Fruit fly (Drosophila melanogaster) whole organism, embryonic: Measurements from ENCODE around the gene CG9737.
A peak's percentile ranks its signal among the peaks of the same experiment; 100 is the strongest.

ENCODE experiments used
- Aef1 ChIP-seq: fragments of 200-800 bp; sonication (Bioruptor generic); IDR thresholded peaks from 3 replicates; pipeline ENCODE4 v1.3.6; 2022; ENCODE audit warnings: missing biosample characterization, missing genetic modification characterization
- Asciz ChIP-seq: fragments of 200-800 bp; sonication (Bioruptor generic); optimal IDR thresholded peaks from 2 replicates; lab custom pipeline; 2017; ENCODE audit warnings: missing biosample characterization, mild to moderate bottlenecking, missing genetic modification characterization, missing genetic modification reagents
- CG11093 ChIP-seq: fragments of 200-800 bp; sonication (Bioruptor generic); IDR thresholded peaks from 3 replicates; pipeline ENCODE4 v1.3.6; 2022; ENCODE audit warnings: missing biosample characterization, missing genetic modification characterization
- CG14710 ChIP-seq: fragments of 200-800 bp; sonication (Bioruptor generic); optimal IDR thresholded peaks from 3 replicates; lab custom pipeline; 2019; ENCODE audit warnings: missing biosample characterization, mild to moderate bottlenecking, missing genetic modification characterization, moderate library complexity
- CG1647 ChIP-seq: fragments of 200-800 bp; sonication (Bioruptor generic); optimal IDR thresholded peaks from 3 replicates; lab custom pipeline; 2016; ENCODE audit warnings: missing biosample characterization, missing genetic modification characterization
- CG16815 ChIP-seq: fragments of 200-800 bp; sonication (Bioruptor generic); optimal IDR thresholded peaks from 3 replicates; lab custom pipeline; 2017; ENCODE audit warnings: missing biosample characterization, mild to moderate bottlenecking, missing genetic modification characterization
- CG17328 ChIP-seq: fragments of 200-800 bp; sonication (Bioruptor generic); IDR thresholded peaks from 2 replicates; pipeline ENCODE4 v1.3.6; 2022; ENCODE audit warnings: missing biosample characterization, missing genetic modification characterization
- CG17802 ChIP-seq: fragments of 200-800 bp; sonication (Bioruptor generic); optimal IDR thresholded peaks from 2 replicates; lab custom pipeline; 2018; ENCODE audit warnings: missing biosample characterization, mild to moderate bottlenecking, missing genetic modification characterization, moderate library complexity
- CG18599 ChIP-seq: fragments of 200-800 bp; sonication (Bioruptor generic); optimal IDR thresholded peaks from 3 replicates; lab custom pipeline; 2017; ENCODE audit warnings: missing biosample characterization, missing genetic modification characterization, mild to moderate bottlenecking, moderate library complexity, missing genetic modification reagents
- CG2875 ChIP-seq: fragments of 200-800 bp; sonication (Bioruptor generic); optimal IDR thresholded peaks from 2 replicates; lab custom pipeline; 2017; ENCODE audit warnings: missing biosample characterization, mild to moderate bottlenecking, missing genetic modification characterization, missing genetic modification reagents
- CG3065 ChIP-seq: fragments of 200-800 bp; sonication (Bioruptor generic); optimal IDR thresholded peaks from 2 replicates; lab custom pipeline; 2016; ENCODE audit warnings: missing biosample characterization, missing genetic modification characterization
- CG31365 ChIP-seq: fragments of 200-800 bp; sonication (Bioruptor generic); optimal IDR thresholded peaks from 2 replicates; lab custom pipeline; 2018; ENCODE audit warnings: missing biosample characterization, mild to moderate bottlenecking, missing genetic modification characterization
- CG32772 ChIP-seq: fragments of 200-800 bp; sonication (Bioruptor generic); IDR thresholded peaks from 2 replicates; pipeline ENCODE4 v1.3.6; 2022; ENCODE audit warnings: missing biosample characterization, missing genetic modification characterization
- CG3726 ChIP-seq: fragments of 200-800 bp; sonication (Bioruptor generic); IDR thresholded peaks from 3 replicates; pipeline ENCODE4, ENCODE4 v1.3.6; 2022; ENCODE audit warnings: missing biosample characterization, missing genetic modification characterization
- CG3838 ChIP-seq: fragments of 200-800 bp; sonication (Bioruptor generic); optimal IDR thresholded peaks from 3 replicates; lab custom pipeline; 2016; ENCODE audit warnings: missing biosample characterization, missing genetic modification characterization
- CG5953 ChIP-seq: fragments of 200-800 bp; sonication (Bioruptor generic); IDR thresholded peaks from 2 replicates; pipeline ENCODE4 v1.3.6; 2022; ENCODE audit warnings: missing biosample characterization, missing genetic modification characterization
- CG6254 ChIP-seq: fragments of 200-800 bp; sonication (Bioruptor generic); optimal IDR thresholded peaks from 3 replicates; lab custom pipeline; 2017; ENCODE audit warnings: mild to moderate bottlenecking, missing biosample characterization, missing genetic modification reagents, missing genetic modification characterization
- CG6272 ChIP-seq: fragments of 200-800 bp; sonication (Bioruptor generic); IDR thresholded peaks from 2 replicates; pipeline ENCODE4 v1.3.6; 2022; ENCODE audit warnings: missing biosample characterization, missing genetic modification characterization
- CG7839 ChIP-seq: fragments of 200-800 bp; sonication (Bioruptor generic); optimal IDR thresholded peaks from 3 replicates; lab custom pipeline; 2018; ENCODE audit warnings: missing biosample characterization, mild to moderate bottlenecking, missing genetic modification characterization, moderate library complexity
- CG8765 ChIP-seq: fragments of 200-800 bp; sonication (Bioruptor generic); IDR thresholded peaks from 2 replicates; pipeline ENCODE4 v1.3.6; 2022; ENCODE audit warnings: missing biosample characterization, missing genetic modification characterization
- CG8924 ChIP-seq: fragments of 200-800 bp; optimal IDR thresholded peaks from 3 replicates; lab custom pipeline; 2019; ENCODE audit warnings: missing biosample characterization, mild to moderate bottlenecking, missing genetic modification characterization, moderate library complexity
- Deaf1 ChIP-seq: fragments of 200-800 bp; optimal IDR thresholded peaks from 3 replicates; lab custom pipeline; 2019; ENCODE audit warnings: missing biosample characterization, mild to moderate bottlenecking, missing genetic modification characterization, moderate library complexity
- Fer2 ChIP-seq: fragments of 200-800 bp; sonication (Bioruptor generic); optimal IDR thresholded peaks from 2 replicates; lab custom pipeline; 2018; ENCODE audit warnings: missing biosample characterization, mild to moderate bottlenecking, missing genetic modification characterization, moderate library complexity
- H15 ChIP-seq: fragments of 200-800 bp; sonication (Bioruptor generic); IDR thresholded peaks from 3 replicates; pipeline ENCODE4 v1.3.6; 2022; ENCODE audit warnings: missing biosample characterization, missing genetic modification characterization
- Hey ChIP-seq: fragments of 200-800 bp; sonication (Bioruptor generic); optimal IDR thresholded peaks from 3 replicates; lab custom pipeline; 2018; ENCODE audit warnings: missing biosample characterization, mild to moderate bottlenecking, missing genetic modification characterization
- Hmr ChIP-seq: fragments of 200-800 bp; sonication (Bioruptor generic); optimal IDR thresholded peaks from 3 replicates; lab custom pipeline; 2017; ENCODE audit warnings: mild to moderate bottlenecking, missing biosample characterization, missing genetic modification reagents, missing genetic modification characterization
- Jarid2 ChIP-seq: fragments of 200-800 bp; sonication (Bioruptor generic); optimal IDR thresholded peaks from 3 replicates; lab custom pipeline; 2017; ENCODE audit warnings: mild to moderate bottlenecking, missing biosample characterization, missing genetic modification reagents, missing genetic modification characterization
- Med ChIP-seq: fragments of 200-800 bp; sonication (Bioruptor generic); peaks from one replicate; lab custom pipeline; 2016; ENCODE audit warnings: missing biosample characterization, missing genetic modification characterization, mild to moderate bottlenecking, inconsistent platforms, moderate library complexity
- Oaz ChIP-seq: fragments of 200-800 bp; sonication (Bioruptor generic); IDR thresholded peaks from 2 replicates; pipeline ENCODE4 v1.3.6; 2022; ENCODE audit warnings: missing biosample characterization, missing genetic modification characterization
- Oli ChIP-seq: fragments of 200-800 bp; sonication (Bioruptor generic); optimal IDR thresholded peaks from 2 replicates; lab custom pipeline; 2018; ENCODE audit warnings: missing biosample characterization, mild to moderate bottlenecking, missing genetic modification characterization, moderate library complexity
- Optix ChIP-seq: fragments of 200-800 bp; sonication (Bioruptor generic); IDR thresholded peaks from 3 replicates; pipeline ENCODE4 v1.3.6; 2022; ENCODE audit warnings: missing biosample characterization, missing genetic modification characterization
- Pdp1 ChIP-seq, 2 experiments: fragments of 200-800 bp; sonication (Bioruptor generic); optimal IDR thresholded peaks; 3 replicates each; lab custom pipeline; 2016; ENCODE audit warnings: missing biosample characterization in 2 of 2, missing genetic modification characterization in 2 of 2, mild to moderate bottlenecking in 1 of 2, moderate library complexity in 1 of 2
- aop ChIP-seq: fragments of 200-800 bp; sonication (Bioruptor generic); IDR thresholded peaks from 2 replicates; pipeline ENCODE4 v1.3.6; 2022; ENCODE audit warnings: missing biosample characterization, missing genetic modification characterization
- ato ChIP-seq: fragments of 200-800 bp; sonication (Bioruptor generic); IDR thresholded peaks from 2 replicates; pipeline ENCODE4 v1.3.6; 2022; ENCODE audit warnings: missing biosample characterization, missing genetic modification characterization; ENCODE audit not compliant: partially characterized antibody
- bsh ChIP-seq, 2 experiments: fragments of 200-800 bp; sonication (Bioruptor generic); optimal IDR thresholded peaks; 2 replicates each; lab custom pipeline; 2017 to 2018; ENCODE audit warnings: mild to moderate bottlenecking in 2 of 2, missing biosample characterization in 2 of 2, missing genetic modification characterization in 2 of 2, moderate library complexity in 1 of 2
- corto ChIP-seq: fragments of 200-800 bp; sonication (Bioruptor generic); optimal IDR thresholded peaks from 2 replicates; lab custom pipeline; 2016; ENCODE audit warnings: missing biosample characterization, mild to moderate bottlenecking, missing genetic modification characterization, moderate library complexity
- crp ChIP-seq, 2 experiments: fragments of 200-800 bp; sonication (Bioruptor generic); optimal IDR thresholded peaks; 2 replicates in 1 of 2; 3 replicates in 1 of 2; lab custom pipeline; 2017; ENCODE audit warnings: missing biosample characterization in 2 of 2, missing genetic modification characterization in 2 of 2, mild to moderate bottlenecking in 1 of 2, moderate library complexity in 1 of 2
- fu2 ChIP-seq: fragments of 200-800 bp; sonication (Bioruptor generic); optimal IDR thresholded peaks from 2 replicates; lab custom pipeline; 2016; ENCODE audit warnings: missing biosample characterization, missing genetic modification characterization
- gsb ChIP-seq: fragments of 200-800 bp; sonication (Bioruptor generic); IDR thresholded peaks from 2 replicates; pipeline ENCODE4 v1.3.6; 2022; ENCODE audit warnings: missing biosample characterization, missing genetic modification characterization
- kni ChIP-seq: fragments of 200-800 bp; sonication (Bioruptor generic); optimal IDR thresholded peaks from 3 replicates; lab custom pipeline; 2017; ENCODE audit warnings: mild to moderate bottlenecking, missing biosample characterization, missing genetic modification reagents, missing genetic modification characterization
- lola ChIP-seq, 3 experiments: fragments of >200 bp in 2 of 3; fragments of 200-800 bp in 1 of 3; sonication (Bioruptor generic) in 1 of 3; optimal IDR thresholded peaks; 2 replicates each; lab custom pipeline; 2017 to 2019; ENCODE audit warnings: missing biosample characterization in 3 of 3, missing genetic modification characterization in 3 of 3, mild to moderate bottlenecking in 1 of 3, moderate library complexity in 1 of 3
- pnt ChIP-seq: fragments of 200-800 bp; sonication (Bioruptor generic); optimal IDR thresholded peaks from 3 replicates; lab custom pipeline; 2016; ENCODE audit warnings: missing biosample characterization, missing genetic modification characterization
- row ChIP-seq: fragments of 200-800 bp; sonication (Bioruptor generic); IDR thresholded peaks from 3 replicates; pipeline ENCODE4 v1.3.6; 2022; ENCODE audit warnings: missing biosample characterization, missing genetic modification characterization
- scrt ChIP-seq: fragments of 200-800 bp; sonication (Bioruptor generic); optimal IDR thresholded peaks from 2 replicates; lab custom pipeline; 2018; ENCODE audit warnings: missing biosample characterization, mild to moderate bottlenecking, missing genetic modification characterization, moderate library complexity
- so ChIP-seq: fragments of 200-800 bp; sonication (Bioruptor generic); IDR thresholded peaks from 3 replicates; pipeline ENCODE4 v1.3.6; 2022; ENCODE audit warnings: missing biosample characterization, missing genetic modification characterization
- sqz ChIP-seq: fragments of 200-800 bp; sonication (Bioruptor generic); optimal IDR thresholded peaks from 3 replicates; lab custom pipeline; 2018; ENCODE audit warnings: missing biosample characterization, mild to moderate bottlenecking, missing genetic modification characterization
- sr ChIP-seq: fragments of 200-800 bp; sonication (Bioruptor generic); IDR thresholded peaks from 3 replicates; pipeline ENCODE4 v1.3.6; 2022; ENCODE audit warnings: missing biosample characterization, missing genetic modification characterization
- sug ChIP-seq: fragments of 200-800 bp; optimal IDR thresholded peaks from 2 replicates; lab custom pipeline; 2019; ENCODE audit warnings: missing biosample characterization, mild to moderate bottlenecking, missing genetic modification characterization, moderate library complexity
- tgo ChIP-seq: fragments of 200-800 bp; sonication (Bioruptor generic); IDR thresholded peaks from 3 replicates; pipeline ENCODE4 v1.3.6; 2022; ENCODE audit warnings: missing biosample characterization, missing genetic modification characterization
- vvl ChIP-seq: fragments of 200-800 bp; sonication (Bioruptor generic); IDR thresholded peaks from 2 replicates; pipeline ENCODE4 v1.3.6; 2022; ENCODE audit warnings: missing biosample characterization, missing genetic modification characterization
- zfh2 ChIP-seq: fragments of 200-800 bp; sonication (Bioruptor generic); optimal IDR thresholded peaks from 2 replicates; lab custom pipeline; 2016; ENCODE audit warnings: missing biosample characterization, missing genetic modification characterization

Gene CG9737

DNA sequence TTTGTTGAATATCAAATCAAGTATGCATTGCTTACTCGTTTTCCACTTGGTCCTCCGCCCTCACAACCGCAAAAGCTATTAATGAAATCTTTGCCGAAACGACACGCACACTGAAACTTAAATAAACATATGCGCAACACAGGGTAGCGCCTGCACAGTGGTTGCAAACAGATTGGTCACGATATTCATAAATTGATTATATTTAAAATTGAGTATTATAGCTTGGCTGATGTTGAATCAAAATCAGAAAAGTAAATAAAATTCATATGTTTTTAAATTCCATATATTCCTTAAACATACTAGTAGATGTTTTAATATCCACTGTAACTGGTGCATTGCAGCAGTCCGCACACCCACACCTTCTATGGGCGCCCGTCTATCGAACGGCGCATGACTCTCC, 40.8 kb upstream of the CG9737 start (continued):
- peak; percentile 24 for TF ChIP-seq Oli
- TF ChIP-seq CG7839 (tag; lab: Kevin White, UChicago) = peak; percentile 4
- TF ChIP-seq CG18599 (GFP tag; lab: Kevin White, UChicago) = no peak
- TF ChIP-seq CG2875 (GFP tag; lab: Kevin White, UChicago) = no peak
- no peak for TF ChIP-seq CG31365 (tag; lab: Kevin White, UChicago)
- no peak for TF ChIP-seq aop
- TF ChIP-seq CG14710 (tag; lab: Kevin White, UChicago) = no peak
- peak; percentile 46; the same call in 2 of the 3 replicates for TF ChIP-seq tgo (GFP tag; lab: Robert Waterston, UW)
- no peak for TF ChIP-seq Hey
- no peak for TF ChIP-seq Optix (GFP tag; lab: Robert Waterston, UW)
- no peak for TF ChIP-seq Oaz (GFP tag; lab: Robert Waterston, UW)
- no peak for TF ChIP-seq CG1647 (GFP tag; lab: Kevin White, UChicago)
- TF ChIP-seq Hmr (GFP tag; lab: Kevin White, UChicago) = no peak
- TF ChIP-seq sr (GFP tag; lab: Robert Waterston, UW) = no peak
- 0 out of 3 replicates have a peak, but pooled peaks have one; percentile 14 for TF ChIP-seq CG3726
- TF ChIP-seq sug (tag; lab: Kevin White, UChicago) = no peak
- TF ChIP-seq CG11093 = no peak
- peak; percentile 56 for TF ChIP-seq vvl (GFP tag; lab: Robert Waterston, UW)
- TF ChIP-seq zfh2 (GFP tag; lab: Kevin White, UChicago) = no peak
- no peak for TF ChIP-seq Asciz (GFP tag; lab: Kevin White, UChicago)
- no peak for TF ChIP-seq CG17802 (tag; lab: Kevin White, UChicago)
- peak; percentile 44; the same call in 1 of the 2 replicates for TF ChIP-seq CG17328 (GFP tag; lab: Robert Waterston, UW)
- TF ChIP-seq kni (GFP tag; lab: Kevin White, UChicago) = no peak
- no peak for TF ChIP-seq lola (GFP tag; optimal IDR thresholded peaks at IDR 0.05; lab: Kevin White, UChicago)
- TF ChIP-seq H15 (GFP tag; lab: Robert Waterston, UW) = no peak
- TF ChIP-seq gsb = no peak
- no peak for TF ChIP-seq CG5953 (GFP tag; lab: Robert Waterston, UW)
- TF ChIP-seq CG3065 (GFP tag; lab: Kevin White, UChicago) = no peak
- no peak for TF ChIP-seq crp (GFP tag; optimal IDR thresholded peaks at IDR 0.05; lab: Kevin White, UChicago)
- peak; percentile 31 for TF ChIP-seq Med (GFP tag; lab: Kevin White, UChicago)
- no peak for TF ChIP-seq Deaf1 (tag; lab: Kevin White, UChicago)
- TF ChIP-seq fu2 (GFP tag; lab: Kevin White, UChicago) = no peak
- no peak for TF ChIP-seq Aef1 (GFP tag; lab: Robert Waterston, UW)
- TF ChIP-seq pnt (GFP tag; lab: Kevin White, UChicago) = no peak
- TF ChIP-seq CG3838 (GFP tag; lab: Kevin White, UChicago) = no peak
- TF ChIP-seq corto (GFP tag; lab: Kevin White, UChicago) = no peak
- TF ChIP-seq so (GFP tag; lab: Robert Waterston, UW) = no peak
- no peak for TF ChIP-seq Pdp1 (GFP tag; optimal IDR thresholded peaks at IDR 0.05; lab: Kevin White, UChicago)
- TF ChIP-seq CG6254 (GFP tag; lab: Kevin White, UChicago) = no peak
- TF ChIP-seq row (GFP tag; lab: Robert Waterston, UW) = peak; percentile 39; the same call in 1 of the 3 replicates
- TF ChIP-seq Jarid2 (GFP tag; lab: Kevin White, UChicago) = no peak
- no peak for TF ChIP-seq scrt (GFP tag; lab: Kevin White, UChicago)
- TF ChIP-seq CG16815 (GFP tag; lab: Kevin White, UChicago) = no peak
- TF ChIP-seq sqz (GFP tag; lab: Kevin White, UChicago) = no peak
- no peak for TF ChIP-seq CG8924 (tag; lab: Kevin White, UChicago)
- no peak for TF ChIP-seq CG6272 (GFP tag; lab: Robert Waterston, UW)
- no peak for TF ChIP-seq CG32772
- TF ChIP-seq bsh (GFP tag; optimal IDR thresholded peaks at IDR 0.05; lab: Kevin White, UChicago) = peak; percentile 46 to 65
- TF ChIP-seq CG8765 (GFP tag; lab: Robert Waterston, UW) = no peak
- TF ChIP-seq Fer2 (tag; lab: Kevin White, UChicago) = no peak
- no peak for TF ChIP-seq ato
